Worm (Caenorhabditis elegans) whole organism, L2 larva: ENCODE data around the gene sel-9.

ENCODE experiments used
- ama-1 ChIP-seq: fragments of 150-350 bp; optimal IDR thresholded peaks from 2 replicates; lab custom pipeline; 2018; ENCODE audit warnings: inconsistent platforms
- ceh-82 ChIP-seq: fragments of 150-350 bp; optimal IDR thresholded peaks from 2 replicates; lab custom pipeline; 2014; ENCODE audit warnings: missing biosample characterization, missing genetic modification characterization
- crh-2 ChIP-seq: sonication (generic microtip); optimal IDR thresholded peaks from 2 replicates; lab custom pipeline; 2017; ENCODE audit warnings: missing biosample characterization, missing genetic modification characterization
- nhr-237 ChIP-seq: fragments of 150-350 bp; optimal IDR thresholded peaks from 2 replicates; lab custom pipeline; 2014; ENCODE audit warnings: missing biosample characterization, missing genetic modification characterization
- nhr-77 ChIP-seq: fragments of 150-350 bp; optimal IDR thresholded peaks from 2 replicates; lab custom pipeline; 2014; ENCODE audit warnings: missing biosample characterization, missing genetic modification characterization
- unc-62 ChIP-seq: fragments of 150-350 bp; optimal IDR thresholded peaks from 2 replicates; lab custom pipeline; 2014; ENCODE audit warnings: missing biosample characterization, missing genetic modification reagents, missing genetic modification characterization

- TF ChIP-seq crh-2 (tag; lab: Kevin White, UChicago) = no peak
- no peak for TF ChIP-seq unc-62 (GFP tag; lab: Kevin White, UChicago)
- no peak for TF ChIP-seq ceh-82 (tag; lab: Kevin White, UChicago)
- TF ChIP-seq ama-1 (lab: Kevin White, UChicago) = no peak
- no peak for TF ChIP-seq nhr-237 (tag; lab: Kevin White, UChicago)
- TF ChIP-seq nhr-77 (tag; lab: Kevin White, UChicago) = no peak
These were observed 32.5 kb downstream of the sel-9 start for ce11 chrV:8269878-8270277.
